Worm (Caenorhabditis elegans) whole organism, young adult: ENCODE data around the gene let-418.

Experiments used
- B0035.1 ChIP-seq: sonication (generic microtip); optimal IDR thresholded peaks from 2 replicates; lab custom pipeline; 2016; ENCODE audit warnings: missing genetic modification characterization, mild to moderate bottlenecking, missing compliant biosample characterization, missing genotype, missing genetic modification reagents
- F37B4.10 ChIP-seq: fragments of 200-800 bp; sonication (Bioruptor generic); IDR thresholded peaks from 2 replicates; pipeline ENCODE4 v1.3.6; 2022; ENCODE audit warnings: missing genetic modification characterization, missing compliant biosample characterization
- F49E8.2 ChIP-seq: sonication (generic microtip); optimal IDR thresholded peaks from 3 replicates; lab custom pipeline; 2017; ENCODE audit warnings: missing genetic modification characterization, mild to moderate bottlenecking, missing compliant biosample characterization, antibody characterized with exemption, moderate library complexity; ENCODE audit not compliant: insufficient read depth
- F57C9.4 ChIP-seq: sonication (generic microtip); optimal IDR thresholded peaks from 2 replicates; lab custom pipeline; 2017; ENCODE audit warnings: mild to moderate bottlenecking, missing genetic modification characterization, missing compliant biosample characterization
- K12H6.12 ChIP-seq: fragments of 200-800 bp; sonication (Bioruptor generic); optimal IDR thresholded peaks from 2 replicates; lab custom pipeline; 2018; ENCODE audit warnings: mild to moderate bottlenecking, missing genetic modification characterization, missing compliant biosample characterization
- Y67H2A.10 ChIP-seq: fragments of 200-800 bp; sonication (Bioruptor generic); conservative IDR thresholded peaks from 2 replicates; pipeline ENCODE4 v1.3.6; 2022; ENCODE audit warnings: missing genetic modification reagents, missing genetic modification characterization, missing compliant biosample characterization
- Y79H2A.3 ChIP-seq: fragments of 200-800 bp; sonication (Bioruptor generic); conservative IDR thresholded peaks from 2 replicates; pipeline ENCODE4 v1.3.6; 2022; ENCODE audit warnings: missing genetic modification reagents, missing genetic modification characterization, missing compliant biosample characterization
- akir-1 ChIP-seq: fragments of 200-800 bp; sonication (Bioruptor generic); optimal IDR thresholded peaks from 2 replicates; lab custom pipeline; 2018; ENCODE audit warnings: mild to moderate bottlenecking, missing genetic modification characterization, moderate library complexity, missing compliant biosample characterization
- athp-1 ChIP-seq: sonication (generic microtip); optimal IDR thresholded peaks from 2 replicates; lab custom pipeline; 2017; ENCODE audit warnings: mild to moderate bottlenecking, missing genetic modification characterization, missing compliant biosample characterization
- attf-5 ChIP-seq: fragments of 200-800 bp; sonication (Bioruptor generic); optimal IDR thresholded peaks from 2 replicates; lab custom pipeline; 2018; ENCODE audit warnings: mild to moderate bottlenecking, missing genetic modification characterization, missing compliant biosample characterization
- bed-2 ChIP-seq: fragments of 200-800 bp; sonication (Bioruptor generic); IDR thresholded peaks from 2 replicates; pipeline ENCODE4 v1.3.6; 2022; ENCODE audit warnings: missing genetic modification reagents, missing genetic modification characterization, missing compliant biosample characterization
- cebp-1 ChIP-seq, 2 experiments: fragments of 200-800 bp in 1 of 2; sonication (Bioruptor generic) in 1 of 2; sonication (generic microtip) in 1 of 2; IDR thresholded peaks in 1 of 2; optimal IDR thresholded peaks in 1 of 2; 2 replicates each; pipeline versions ENCODE4 v1.3.6 to Lab custom; 2017 to 2022; ENCODE audit warnings: missing compliant biosample characterization in 2 of 2, missing genetic modification characterization in 2 of 2, mild to moderate bottlenecking in 1 of 2, missing genetic modification reagents in 1 of 2, moderate library complexity in 1 of 2
- cebp-2 ChIP-seq: fragments of 200-800 bp; sonication (Bioruptor generic); IDR thresholded peaks from 2 replicates; pipeline ENCODE4 v1.3.6; 2022; ENCODE audit warnings: missing genetic modification characterization, missing compliant biosample characterization
- ceh-100 ChIP-seq: fragments of 200-800 bp; sonication (Bioruptor generic); IDR thresholded peaks from 2 replicates; pipeline ENCODE4 v1.3.6; 2022; ENCODE audit warnings: missing genetic modification reagents, missing genetic modification characterization, missing compliant biosample characterization
- ceh-27 ChIP-seq: fragments of 200-800 bp; sonication (Bioruptor generic); optimal IDR thresholded peaks from 2 replicates; lab custom pipeline; 2018; ENCODE audit warnings: mild to moderate bottlenecking, missing genetic modification characterization, moderate library complexity, missing compliant biosample characterization
- ceh-58 ChIP-seq: fragments of 200-800 bp; sonication (Bioruptor generic); IDR thresholded peaks from 2 replicates; pipeline ENCODE4 v1.3.6; 2022; ENCODE audit warnings: missing genetic modification characterization, missing compliant biosample characterization
- ceh-91 ChIP-seq: fragments of 200-800 bp; sonication (Bioruptor generic); IDR thresholded peaks from 2 replicates; pipeline ENCODE4 v1.3.6; 2022; ENCODE audit warnings: missing genetic modification reagents, missing genetic modification characterization, missing compliant biosample characterization
- chd-7 ChIP-seq: sonication (generic microtip); optimal IDR thresholded peaks from 2 replicates; lab custom pipeline; 2016; ENCODE audit warnings: mild to moderate bottlenecking, missing genetic modification characterization, moderate library complexity, missing compliant biosample characterization
- egrh-3 ChIP-seq: fragments of 200-800 bp; sonication (Bioruptor generic); IDR thresholded peaks from 2 replicates; pipeline ENCODE4 v1.3.6; 2022; ENCODE audit warnings: missing genetic modification reagents, missing genetic modification characterization, missing compliant biosample characterization
- ekl-4 ChIP-seq: fragments of 200-800 bp; sonication (Bioruptor generic); IDR thresholded peaks from 2 replicates; pipeline ENCODE4 v1.3.6; 2022; ENCODE audit warnings: missing genetic modification reagents, missing genetic modification characterization, missing compliant biosample characterization
- ets-4 ChIP-seq: fragments of 200-800 bp; sonication (Bioruptor generic); optimal IDR thresholded peaks from 2 replicates; lab custom pipeline; 2018; ENCODE audit warnings: mild to moderate bottlenecking, missing genetic modification characterization, missing compliant biosample characterization
- fkh-3 ChIP-seq: sonication (generic microtip); optimal IDR thresholded peaks from 2 replicates; lab custom pipeline; 2016; ENCODE audit warnings: mild to moderate bottlenecking, missing genetic modification characterization, missing compliant biosample characterization
- hmg-1.2 ChIP-seq: fragments of 200-800 bp; sonication (Bioruptor generic); IDR thresholded peaks from 2 replicates; pipeline ENCODE4 v1.3.6; 2022; ENCODE audit warnings: missing genetic modification reagents, missing genetic modification characterization, missing compliant biosample characterization
- hsf-1 ChIP-seq: fragments of 200-800 bp; sonication (Bioruptor generic); IDR thresholded peaks from 2 replicates; pipeline ENCODE4 v1.3.6; 2022; ENCODE audit warnings: missing genetic modification reagents, missing genetic modification characterization, missing compliant biosample characterization
- let-607 ChIP-seq, 2 experiments: fragments of 200-800 bp in 1 of 2; sonication (Bioruptor generic) in 1 of 2; sonication (generic microtip) in 1 of 2; optimal IDR thresholded peaks; 2 replicates each; lab custom pipeline; 2016 to 2018; ENCODE audit warnings: mild to moderate bottlenecking in 2 of 2, missing compliant biosample characterization in 2 of 2, missing genetic modification characterization in 2 of 2, moderate library complexity in 2 of 2, missing genotype in 1 of 2
- lin-35 ChIP-seq, 3 experiments: fragments of 150-350 bp in 2 of 3; sonication (generic microtip) in 1 of 3; optimal IDR thresholded peaks; 2 replicates each; lab custom pipeline; 2014 to 2018; ENCODE audit warnings: missing biosample characterization in 3 of 3, missing genetic modification characterization in 3 of 3, missing genetic modification reagents in 3 of 3
- lin-40 ChIP-seq: sonication (generic microtip); optimal IDR thresholded peaks from 2 replicates; lab custom pipeline; 2016; ENCODE audit warnings: missing genetic modification characterization, mild to moderate bottlenecking, missing compliant biosample characterization, missing genotype, missing genetic modification reagents
- lsy-27 ChIP-seq: sonication (generic microtip); optimal IDR thresholded peaks from 2 replicates; lab custom pipeline; 2017; ENCODE audit warnings: missing genetic modification characterization, mild to moderate bottlenecking, missing compliant biosample characterization, antibody characterized with exemption, missing genotype, borderline replicate concordance; ENCODE audit not compliant: insufficient read depth
- madf-10 ChIP-seq: sonication (generic microtip); optimal IDR thresholded peaks from 2 replicates; lab custom pipeline; 2016; ENCODE audit warnings: mild to moderate bottlenecking, missing genetic modification characterization, missing compliant biosample characterization
- madf-3 ChIP-seq: fragments of 200-800 bp; sonication (Bioruptor generic); IDR thresholded peaks from 2 replicates; pipeline ENCODE4 v1.3.6; 2022; ENCODE audit warnings: missing genetic modification reagents, missing genetic modification characterization, missing compliant biosample characterization
- mel-28 ChIP-seq: sonication (generic microtip); optimal IDR thresholded peaks from 2 replicates; lab custom pipeline; 2016; ENCODE audit warnings: borderline replicate concordance, mild to moderate bottlenecking, missing genetic modification characterization, missing compliant biosample characterization
- nfyb-1 ChIP-seq: fragments of 200-800 bp; sonication (Bioruptor generic); IDR thresholded peaks from 2 replicates; pipeline ENCODE4 v1.3.6; 2022; ENCODE audit warnings: missing genetic modification reagents, missing genetic modification characterization, missing compliant biosample characterization
- nhr-27 ChIP-seq: fragments of 200-800 bp; sonication (Bioruptor generic); optimal IDR thresholded peaks from 2 replicates; lab custom pipeline; 2018; ENCODE audit warnings: mild to moderate bottlenecking, missing genetic modification characterization, moderate library complexity, missing compliant biosample characterization
- nhr-80 ChIP-seq: sonication (generic microtip); optimal IDR thresholded peaks from 2 replicates; lab custom pipeline; 2016; ENCODE audit warnings: missing genetic modification characterization, missing compliant biosample characterization
- pha-4 ChIP-seq: fragments of 150-350 bp; sonication (generic microtip); optimal IDR thresholded peaks from 2 replicates; lab custom pipeline; 2014; ENCODE audit warnings: missing biosample characterization, missing genetic modification reagents, missing genetic modification characterization
- sdz-38 ChIP-seq: sonication (generic microtip); optimal IDR thresholded peaks from 2 replicates; lab custom pipeline; 2016; ENCODE audit warnings: missing genotype, missing genetic modification characterization, missing compliant biosample characterization
- somi-1 ChIP-seq: fragments of 200-800 bp; sonication (Bioruptor generic); optimal IDR thresholded peaks from 2 replicates; lab custom pipeline; 2018; ENCODE audit warnings: mild to moderate bottlenecking, missing genetic modification characterization, missing compliant biosample characterization
- sptf-2 ChIP-seq: fragments of 200-800 bp; sonication (Bioruptor generic); optimal IDR thresholded peaks from 2 replicates; lab custom pipeline; 2018; ENCODE audit warnings: mild to moderate bottlenecking, missing genetic modification characterization, missing compliant biosample characterization
- tbp1 ChIP-seq: fragments of 200-800 bp; sonication (Bioruptor generic); optimal IDR thresholded peaks from 2 replicates; lab custom pipeline; 2018; ENCODE audit warnings: mild to moderate bottlenecking, missing genetic modification characterization, missing compliant biosample characterization
- tbx-9 ChIP-seq: sonication (generic microtip); optimal IDR thresholded peaks from 2 replicates; lab custom pipeline; 2016; ENCODE audit warnings: borderline replicate concordance, missing genetic modification characterization, inconsistent platforms, missing compliant biosample characterization
- tlf-1 ChIP-seq: fragments of 200-800 bp; sonication (Bioruptor generic); optimal IDR thresholded peaks from 2 replicates; lab custom pipeline; 2018; ENCODE audit warnings: mild to moderate bottlenecking, missing genetic modification characterization, missing compliant biosample characterization
- zfh-2 ChIP-seq: fragments of 200-800 bp; sonication (Bioruptor generic); conservative IDR thresholded peaks from 2 replicates; pipeline ENCODE4 v1.3.6; 2022; ENCODE audit warnings: missing genetic modification reagents, missing genetic modification characterization, missing compliant biosample characterization
- ztf-18 ChIP-seq: sonication (generic microtip); optimal IDR thresholded peaks from 2 replicates; lab custom pipeline; 2016; ENCODE audit warnings: missing genotype, mild to moderate bottlenecking, missing genetic modification characterization, missing compliant biosample characterization
- ztf-25 ChIP-seq: fragments of 200-800 bp; sonication (Bioruptor generic); IDR thresholded peaks from 2 replicates; pipeline ENCODE4 v1.3.6; 2022; ENCODE audit warnings: missing genetic modification reagents, missing genetic modification characterization, missing compliant biosample characterization
- ztf-28 ChIP-seq: fragments of 200-800 bp; sonication (Bioruptor generic); IDR thresholded peaks from 2 replicates; pipeline ENCODE4 v1.3.6; 2022; ENCODE audit warnings: missing genetic modification reagents, missing genetic modification characterization, missing compliant biosample characterization

Gene let-418

ce11 chrV:5843415-5844337, 17.0 kb downstream of the let-418 start:
- no peak for TF ChIP-seq sdz-38
- TF ChIP-seq tbx-9 (tag; lab: Kevin White, UChicago): no peak
- TF ChIP-seq ceh-58 (GFP tag; lab: Robert Waterston, UW): 0 out of 2 replicates have a peak, but pooled peaks have one; percentile 5
- TF ChIP-seq sptf-2 (GFP tag; lab: Kevin White, UChicago): no peak
- peak; percentile 78; the same call in 1 of the 2 replicates for TF ChIP-seq egrh-3 (GFP tag; lab: Robert Waterston, UW)
- 0 out of 2 replicates have a peak, but pooled peaks have one; percentile 30 for TF ChIP-seq cebp-2 (GFP tag; lab: Robert Waterston, UW)
- TF ChIP-seq F37B4.10 (GFP tag; lab: Robert Waterston, UW): 0 out of 2 replicates have a peak, but pooled peaks have one; percentile 88
- TF ChIP-seq ztf-28 (GFP tag; lab: Robert Waterston, UW): 0 out of 2 replicates have a peak, but pooled peaks have one; percentile 77
- TF ChIP-seq lsy-27 (tag; lab: Kevin White, UChicago): no peak
- peak; percentile 38; the same call in 1 of the 2 replicates for TF ChIP-seq Y79H2A.3 (GFP tag; lab: Robert Waterston, UW)
- TF ChIP-seq mel-28 (tag; lab: Kevin White, UChicago): no peak
- TF ChIP-seq somi-1: no peak
- no peak for TF ChIP-seq F49E8.2 (tag; lab: Kevin White, UChicago)
- no peak for TF ChIP-seq akir-1 (GFP tag; lab: Kevin White, UChicago)
- no peak for TF ChIP-seq hmg-1.2 (GFP tag; lab: Robert Waterston, UW)
- TF ChIP-seq hsf-1 (GFP tag; lab: Robert Waterston, UW): no peak
- TF ChIP-seq let-607 (tag; optimal IDR thresholded peaks at IDR 0.05; lab: Kevin White, UChicago): no peak
- no peak for TF ChIP-seq bed-2 (GFP tag; lab: Robert Waterston, UW)
- TF ChIP-seq tbp1: peak; percentile 12
- no peak for TF ChIP-seq ets-4 (GFP tag; lab: Kevin White, UChicago)
- peak; percentile 44 for TF ChIP-seq chd-7 (tag; lab: Kevin White, UChicago)
- peak; percentile 85 for TF ChIP-seq pha-4 (tag; lab: Kevin White, UChicago)
- no peak for TF ChIP-seq nfyb-1 (GFP tag; lab: Robert Waterston, UW)
- peak; percentile 95 for TF ChIP-seq zfh-2 (GFP tag; lab: Robert Waterston, UW)
- TF ChIP-seq nhr-27: no peak
- peak; percentile 19 for TF ChIP-seq attf-5 (GFP tag; lab: Kevin White, UChicago)
- TF ChIP-seq athp-1 (tag; lab: Kevin White, UChicago): no peak
- TF ChIP-seq cebp-1 (GFP tag; IDR thresholded peaks at IDR 0.05; lab: Robert Waterston, UW): peak; percentile 76
- peak; percentile 59 for TF ChIP-seq cebp-1 (tag; optimal IDR thresholded peaks at IDR 0.05; lab: Kevin White, UChicago)
- TF ChIP-seq ceh-91: no peak
- TF ChIP-seq ekl-4 (GFP tag; lab: Robert Waterston, UW): no peak; the same call in 1 of the 2 replicates
- TF ChIP-seq nhr-80 (tag; lab: Kevin White, UChicago): peak; percentile 78
- no peak for TF ChIP-seq lin-40
- TF ChIP-seq ceh-27 (GFP tag; lab: Kevin White, UChicago): no peak
- TF ChIP-seq F57C9.4 (tag; lab: Kevin White, UChicago): no peak
- no peak for TF ChIP-seq tlf-1 (GFP tag; lab: Kevin White, UChicago)
- no peak; the same call in 1 of the 2 replicates for TF ChIP-seq Y67H2A.10 (GFP tag; lab: Robert Waterston, UW)
- TF ChIP-seq K12H6.12 (tag; lab: Kevin White, UChicago): no peak
- peak; percentile 71; the same call in 1 of the 2 replicates for TF ChIP-seq madf-3 (GFP tag; lab: Robert Waterston, UW)
- no peak for TF ChIP-seq ztf-25 (GFP tag; lab: Robert Waterston, UW)
- TF ChIP-seq madf-10: peak; percentile 40
- peak; percentile 21 for TF ChIP-seq ztf-18 (tag; lab: Kevin White, UChicago)
- TF ChIP-seq lin-35 (GFP tag; optimal IDR thresholded peaks at IDR 0.05; lab: Kevin White, UChicago): peak in 1 of 3 experiments; percentile 4
- no peak for TF ChIP-seq ceh-100 (GFP tag; lab: Robert Waterston, UW)
- TF ChIP-seq fkh-3 (tag; lab: Kevin White, UChicago): peak; percentile 40
- no peak for TF ChIP-seq B0035.1 (tag; lab: Kevin White, UChicago)
